Worm (Caenorhabditis elegans) whole organism, midembryonic: ENCODE measurements around the gene T01D3.3.

Source experiments
- T22C8.4 ChIP-seq: fragments of 200-800 bp; sonication (Bioruptor generic); IDR thresholded peaks from 2 replicates; pipeline ENCODE4 v1.3.6; 2022; ENCODE audit warnings: missing genetic modification characterization, missing compliant biosample characterization
- cog-1 ChIP-seq: sonication (generic microtip); optimal IDR thresholded peaks from 2 replicates; lab custom pipeline; 2016; ENCODE audit warnings: missing genetic modification characterization, missing compliant biosample characterization
- flt-1 ChIP-seq: fragments of 200-800 bp; sonication (Bioruptor generic); IDR thresholded peaks from 2 replicates; pipeline ENCODE4 v1.3.6; 2022; ENCODE audit warnings: missing genetic modification characterization, missing compliant biosample characterization
- klf-2 ChIP-seq: fragments of 200-800 bp; sonication (Bioruptor generic); conservative IDR thresholded peaks from 2 replicates; pipeline ENCODE4 v1.3.6; 2022; ENCODE audit warnings: missing genetic modification reagents, missing genetic modification characterization, missing compliant biosample characterization
- med-1 ChIP-seq: sonication (generic microtip); optimal IDR thresholded peaks from 2 replicates; lab custom pipeline; 2017; ENCODE audit warnings: missing genetic modification characterization, mild to moderate bottlenecking, missing compliant biosample characterization, antibody characterized with exemption, missing genetic modification reagents; ENCODE audit not compliant: insufficient read depth
- ref-1 ChIP-seq: fragments of 200-800 bp; sonication (Bioruptor generic); conservative IDR thresholded peaks from 2 replicates; pipeline ENCODE4 v1.3.6; 2022; ENCODE audit warnings: missing genetic modification reagents, missing genetic modification characterization, missing compliant biosample characterization
- tab-1 ChIP-seq: fragments of 200-800 bp; sonication (Bioruptor generic); IDR thresholded peaks from 2 replicates; pipeline ENCODE4 v1.3.6; 2022; ENCODE audit warnings: missing genetic modification characterization, missing compliant biosample characterization
- ztf-23 ChIP-seq: fragments of 200-800 bp; sonication (Bioruptor generic); IDR thresholded peaks from 2 replicates; pipeline ENCODE4 v1.3.6; 2022; ENCODE audit warnings: missing genetic modification reagents, missing genetic modification characterization, missing compliant biosample characterization
- ztf-29 ChIP-seq: fragments of 200-800 bp; sonication (Bioruptor generic); IDR thresholded peaks from 2 replicates; pipeline ENCODE4 v1.3.6; 2022; ENCODE audit warnings: missing genetic modification reagents, missing genetic modification characterization, missing compliant biosample characterization

The T01D3.3 gene

DNA sequence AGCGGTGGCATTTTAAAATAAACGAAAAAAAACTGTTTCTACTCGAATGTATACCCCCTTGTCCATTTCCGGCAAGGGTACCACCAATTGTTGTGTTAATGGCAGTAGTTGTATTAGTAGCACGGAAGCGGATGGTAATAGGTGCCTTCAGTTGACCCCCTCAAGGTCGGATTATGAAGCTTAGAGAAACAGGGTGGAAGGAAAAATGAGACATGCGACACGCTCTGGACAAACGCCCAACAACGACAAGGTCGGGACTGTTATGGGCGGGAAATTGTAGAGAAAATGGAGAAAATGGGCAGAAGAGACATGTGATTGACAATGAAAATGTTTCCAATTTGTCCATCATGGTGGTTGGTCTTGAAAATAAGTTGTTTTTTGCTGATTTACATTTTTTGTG lies at the start of gene T01D3.3:
TSS of gene T01D3.3 (plus strand) at position 312 of the 400 bp plus-strand sequence.
- TF ChIP-seq cog-1 (no peak), med-1 (GFP tag; lab: Kevin White, UChicago) (no peak), ref-1 (GFP tag; lab: Robert Waterston, UW) (no peak), klf-2 (GFP tag; lab: Robert Waterston, UW) (no peak), flt-1 (no peak), ztf-29 (no peak), T22C8.4 (GFP tag; lab: Robert Waterston, UW) (no peak), ztf-23 (GFP tag; lab: Robert Waterston, UW) (no peak), tab-1 (GFP tag; lab: Robert Waterston, UW) (no peak)

- TF ChIP-seq flt-1: no peak
- TF ChIP-seq ref-1 (GFP tag; lab: Robert Waterston, UW): no peak
- no peak for TF ChIP-seq ztf-29
- TF ChIP-seq klf-2 (GFP tag; lab: Robert Waterston, UW): no peak
- no peak for TF ChIP-seq tab-1 (GFP tag; lab: Robert Waterston, UW)
- no peak for TF ChIP-seq med-1 (GFP tag; lab: Kevin White, UChicago)
- TF ChIP-seq T22C8.4 (GFP tag; lab: Robert Waterston, UW): no peak
- no peak for TF ChIP-seq ztf-23 (GFP tag; lab: Robert Waterston, UW)
- TF ChIP-seq cog-1: no peak
Measured at ce11 chrV:13654394-13654792, 49.7 kb upstream of the T01D3.3 start.

DNA sequence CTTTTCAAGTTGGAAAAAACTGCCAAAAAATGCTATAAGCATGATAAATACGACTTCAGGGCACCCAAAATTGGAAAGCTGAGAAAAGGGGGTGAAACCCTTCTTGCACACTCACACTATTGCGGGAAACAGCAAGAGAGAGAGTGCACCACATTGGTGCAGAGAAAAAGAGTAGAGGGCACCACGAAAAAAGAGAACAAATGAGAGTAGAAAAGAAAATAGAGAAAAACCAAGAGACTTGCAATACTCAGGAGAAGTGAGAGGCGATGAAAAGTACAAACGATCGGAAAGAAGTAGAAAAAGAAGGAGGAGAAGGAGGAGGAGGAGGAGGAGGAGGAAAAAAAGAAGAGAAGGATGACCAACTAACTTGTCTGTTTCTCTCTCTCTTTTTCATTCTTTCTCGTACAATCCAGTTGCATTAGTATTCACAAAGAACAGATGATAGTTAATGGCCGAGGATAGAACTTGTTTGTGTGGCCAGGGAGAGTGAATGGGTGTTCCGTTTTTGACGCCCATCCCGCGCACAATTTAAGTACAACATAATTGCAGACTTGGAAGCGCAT lies 48.8 kb upstream of the T01D3.3 start:
- TF ChIP-seq flt-1: no peak
- TF ChIP-seq cog-1: peak; percentile 69
- TF ChIP-seq ref-1 (GFP tag; lab: Robert Waterston, UW): no peak

DNA sequence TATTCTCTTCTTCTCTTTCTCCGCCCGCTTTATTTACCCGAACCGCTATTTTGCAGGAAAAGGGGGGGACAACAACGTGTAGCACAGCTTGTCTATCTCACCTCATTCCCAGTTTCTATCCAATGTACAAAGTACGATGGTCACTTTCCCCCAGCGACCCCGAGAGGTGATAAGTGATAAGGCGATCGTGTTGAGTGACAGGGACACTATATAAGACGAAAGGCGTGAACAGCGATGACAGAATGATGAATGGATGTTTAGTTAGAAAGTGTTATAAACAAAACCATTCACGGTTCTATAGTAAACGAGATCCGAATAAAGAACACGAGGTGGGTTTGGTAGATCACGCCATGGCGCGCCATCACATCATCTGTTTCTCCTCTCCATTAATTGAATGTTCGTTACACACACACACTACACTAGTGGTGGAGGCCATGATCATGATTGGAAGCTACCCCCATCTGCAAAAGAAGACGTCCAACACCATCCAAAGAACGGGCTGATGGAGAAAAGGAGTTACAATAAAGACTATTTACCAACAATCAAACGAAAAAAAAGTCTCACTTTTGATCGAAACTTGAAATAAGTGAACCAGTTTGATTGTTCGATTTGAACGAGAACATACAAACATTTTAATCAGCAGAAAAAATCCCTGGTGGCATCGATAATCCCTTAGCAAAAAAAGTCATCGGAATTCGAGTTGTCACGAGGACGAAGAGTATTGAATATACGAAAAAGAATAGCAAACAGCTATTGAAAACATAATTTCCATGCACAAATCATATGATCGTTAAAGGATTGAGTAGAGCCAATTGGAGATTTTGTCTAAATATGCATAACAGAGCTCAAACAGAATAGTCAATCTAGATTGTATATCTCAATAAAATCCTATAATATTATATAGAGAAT lies 47.5 kb upstream of the T01D3.3 start:
- TF ChIP-seq med-1 (GFP tag; lab: Kevin White, UChicago): no peak
- no peak for TF ChIP-seq ref-1 (GFP tag; lab: Robert Waterston, UW)
- TF ChIP-seq tab-1 (GFP tag; lab: Robert Waterston, UW): no peak
- no peak for TF ChIP-seq T22C8.4 (GFP tag; lab: Robert Waterston, UW)
- TF ChIP-seq ztf-29: no peak
- no peak for TF ChIP-seq flt-1

- TF ChIP-seq cog-1 (no peak), ztf-29 (no peak), ztf-23 (GFP tag; lab: Robert Waterston, UW) (no peak), flt-1 (no peak), klf-2 (GFP tag; lab: Robert Waterston, UW) (no peak), T22C8.4 (GFP tag; lab: Robert Waterston, UW) (no peak), ref-1 (GFP tag; lab: Robert Waterston, UW) (no peak), med-1 (GFP tag; lab: Kevin White, UChicago) (no peak), tab-1 (GFP tag; lab: Robert Waterston, UW) (no peak)
Measured at ce11 chrV:13657291-13657690, 46.8 kb upstream of the T01D3.3 start.

DNA sequence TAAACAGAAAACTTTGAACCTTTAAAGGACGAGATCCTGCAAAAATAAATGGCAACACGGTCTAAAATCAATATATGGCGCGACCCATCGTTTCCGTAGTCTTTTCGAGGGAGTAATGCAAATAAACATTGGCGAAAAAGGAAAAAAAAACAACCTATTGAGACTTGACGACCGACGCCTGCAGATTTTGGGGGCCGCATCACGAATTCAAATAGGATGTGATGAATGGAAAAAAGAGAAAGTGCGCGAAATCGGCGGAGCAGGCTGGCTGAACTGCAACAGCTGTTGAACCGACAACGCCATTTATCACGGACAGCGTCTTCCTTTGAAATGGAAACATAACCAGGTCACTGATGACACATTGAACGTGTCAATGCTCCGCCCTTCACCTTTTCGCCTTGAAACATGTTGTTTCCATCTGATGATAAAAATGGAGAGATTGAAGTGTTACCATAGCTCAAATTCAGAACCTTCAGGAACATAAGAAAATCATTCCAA lies 46.2 kb upstream of the T01D3.3 start:
- TF ChIP-seq ref-1 (GFP tag; lab: Robert Waterston, UW): no peak
- TF ChIP-seq ztf-23 (GFP tag; lab: Robert Waterston, UW): no peak
- no peak for TF ChIP-seq med-1 (GFP tag; lab: Kevin White, UChicago)
- no peak for TF ChIP-seq flt-1
- TF ChIP-seq T22C8.4 (GFP tag; lab: Robert Waterston, UW): no peak
- no peak for TF ChIP-seq ztf-29
- no peak for TF ChIP-seq klf-2 (GFP tag; lab: Robert Waterston, UW)
- no peak for TF ChIP-seq tab-1 (GFP tag; lab: Robert Waterston, UW)
- no peak for TF ChIP-seq cog-1

- TF ChIP-seq med-1 (GFP tag; lab: Kevin White, UChicago) (no peak), flt-1 (no peak), ref-1 (GFP tag; lab: Robert Waterston, UW) (no peak), ztf-23 (GFP tag; lab: Robert Waterston, UW) (no peak), cog-1 (no peak), klf-2 (GFP tag; lab: Robert Waterston, UW) (0 out of 2 replicates have a peak, but pooled peaks have one; percentile 48), T22C8.4 (GFP tag; lab: Robert Waterston, UW) (no peak), ztf-29 (no peak)
Measured at ce11 chrV:13658577-13658976, 45.5 kb upstream of the T01D3.3 start.

- TF ChIP-seq ztf-23 (GFP tag; lab: Robert Waterston, UW): no peak
- no peak for TF ChIP-seq flt-1
- TF ChIP-seq med-1 (GFP tag; lab: Kevin White, UChicago): no peak
- TF ChIP-seq ref-1 (GFP tag; lab: Robert Waterston, UW): no peak
- TF ChIP-seq ztf-29: no peak
Measured at ce11 chrV:13659219-13659618, 44.9 kb upstream of the T01D3.3 start.

- TF ChIP-seq flt-1 (no peak), ztf-29 (no peak), ztf-23 (GFP tag; lab: Robert Waterston, UW) (no peak), klf-2 (GFP tag; lab: Robert Waterston, UW) (no peak), tab-1 (GFP tag; lab: Robert Waterston, UW) (no peak), cog-1 (no peak), T22C8.4 (GFP tag; lab: Robert Waterston, UW) (no peak), ref-1 (GFP tag; lab: Robert Waterston, UW) (no peak), med-1 (GFP tag; lab: Kevin White, UChicago) (no peak)
Measured at ce11 chrV:13660115-13660514, 44.0 kb upstream of the T01D3.3 start.
